Worm (Caenorhabditis elegans) whole organism, L2 larva: Measurements from ENCODE around the gene Y61A9LA.4.
A peak's percentile ranks its signal among the peaks of the same experiment; 100 is the strongest.

Experiments
- crh-2 ChIP-seq: sonication (generic microtip); optimal IDR thresholded peaks from 2 replicates; lab custom pipeline; 2017; ENCODE audit warnings: missing biosample characterization, missing genetic modification characterization
- elt-3 ChIP-seq: sonication (generic microtip); optimal IDR thresholded peaks from 2 replicates; lab custom pipeline; 2017; ENCODE audit warnings: missing biosample characterization, missing genetic modification characterization
- fos-1 ChIP-seq: fragments of 150-350 bp; optimal IDR thresholded peaks from 2 replicates; lab custom pipeline; 2014; ENCODE audit warnings: missing biosample characterization, missing genetic modification characterization
- lin-11 ChIP-seq: fragments of 150-350 bp; sonication (generic microtip); optimal IDR thresholded peaks from 2 replicates; lab custom pipeline; 2014; ENCODE audit warnings: missing biosample characterization, missing genetic modification characterization, inconsistent platforms, mixed read lengths
- lin-13 ChIP-seq: fragments of 150-350 bp; optimal IDR thresholded peaks from 2 replicates; lab custom pipeline; 2014; ENCODE audit warnings: missing biosample characterization, missing genetic modification reagents, missing genetic modification characterization
- nhr-237 ChIP-seq: fragments of 150-350 bp; optimal IDR thresholded peaks from 2 replicates; lab custom pipeline; 2014; ENCODE audit warnings: missing biosample characterization, missing genetic modification characterization
- nhr-25 ChIP-seq: fragments of 150-350 bp; sonication (generic microtip); optimal IDR thresholded peaks from 3 replicates; lab custom pipeline; 2014; ENCODE audit warnings: missing biosample characterization, missing genetic modification characterization
- skn-1 ChIP-seq: sonication (generic microtip); optimal IDR thresholded peaks from 2 replicates; lab custom pipeline; 2017; ENCODE audit warnings: missing biosample characterization, missing genetic modification characterization
- snpc-4 ChIP-seq: fragments of 150-350 bp; optimal IDR thresholded peaks from 2 replicates; lab custom pipeline; 2014; ENCODE audit warnings: missing biosample characterization, missing genetic modification characterization
- ztf-11 ChIP-seq: sonication (generic microtip); optimal IDR thresholded peaks from 2 replicates; lab custom pipeline; 2017; ENCODE audit warnings: missing biosample characterization, missing genetic modification characterization

DNA sequence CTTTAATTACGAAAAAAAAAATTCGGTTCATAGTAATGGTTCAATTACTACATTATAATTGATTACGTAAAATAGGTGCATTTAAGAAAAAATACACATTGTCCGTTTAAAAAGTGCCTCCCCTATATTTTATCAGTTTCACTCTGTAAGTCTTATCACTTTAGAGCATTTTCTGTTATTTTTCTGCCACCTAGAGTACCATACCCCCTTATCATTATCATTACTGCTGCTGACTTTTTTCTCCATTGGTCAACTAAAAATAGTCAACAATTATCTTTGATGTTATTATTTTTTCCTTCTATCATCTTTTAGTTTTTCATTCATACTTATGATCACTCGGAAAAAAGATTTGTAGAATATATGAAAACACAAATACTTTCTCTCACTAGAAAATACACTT, 37.9 kb downstream of the Y61A9LA.4 start:
- no peak for TF ChIP-seq lin-11 (tag; lab: Kevin White, UChicago)
- TF ChIP-seq crh-2 (tag; lab: Kevin White, UChicago) = no peak
- no peak for TF ChIP-seq skn-1
- TF ChIP-seq snpc-4 (tag; lab: Kevin White, UChicago) = no peak
- TF ChIP-seq nhr-237 (tag; lab: Kevin White, UChicago) = no peak
- TF ChIP-seq fos-1 (tag; lab: Kevin White, UChicago) = peak; percentile 62
- no peak for TF ChIP-seq elt-3 (tag; lab: Kevin White, UChicago)
- TF ChIP-seq nhr-25 (tag; lab: Kevin White, UChicago) = no peak
- no peak for TF ChIP-seq lin-13 (GFP tag; lab: Kevin White, UChicago)
- TF ChIP-seq ztf-11 (tag; lab: Kevin White, UChicago) = no peak
